Fruit fly (Drosophila melanogaster) whole organism, wandering third instar larva: ENCODE data around the gene CG15145.

Source experiments
- Abd-B ChIP-seq: fragments of >200 bp; optimal IDR thresholded peaks from 2 replicates; lab custom pipeline; 2017; ENCODE audit warnings: missing biosample characterization, missing genetic modification characterization
- CG32264 ChIP-seq: fragments of 200-800 bp; sonication (Bioruptor generic); optimal IDR thresholded peaks from 2 replicates; lab custom pipeline; 2016; ENCODE audit warnings: missing biosample characterization, missing genetic modification characterization
- CG9705 ChIP-seq: fragments of 200-800 bp; sonication (Bioruptor generic); optimal IDR thresholded peaks from 2 replicates; lab custom pipeline; 2018; ENCODE audit warnings: missing biosample characterization, mild to moderate bottlenecking, missing genetic modification characterization
- CrebA ChIP-seq: fragments of 200-800 bp; sonication (Bioruptor generic); optimal IDR thresholded peaks from 2 replicates; lab custom pipeline; 2016; ENCODE audit warnings: missing biosample characterization, mild to moderate bottlenecking, missing genetic modification characterization, borderline replicate concordance
- Dfd ChIP-seq: fragments of >200 bp; optimal IDR thresholded peaks from 2 replicates; lab custom pipeline; 2017; ENCODE audit warnings: missing biosample characterization, missing genetic modification characterization
- Dif ChIP-seq: fragments of 200-275, 200-300 bp; sonication (Bioruptor generic); optimal IDR thresholded peaks from 2 replicates; lab custom pipeline; 2018; ENCODE audit warnings: missing biosample characterization, missing genetic modification characterization; ENCODE audit not compliant: partially characterized antibody
- GATAd ChIP-seq: sonication (Bioruptor generic); optimal IDR thresholded peaks from 2 replicates; lab custom pipeline; 2016; ENCODE audit warnings: missing biosample characterization, missing genetic modification characterization
- HLH106 ChIP-seq: fragments of 200-800 bp; optimal IDR thresholded peaks from 3 replicates; lab custom pipeline; 2019; ENCODE audit warnings: missing biosample characterization, mild to moderate bottlenecking, missing genetic modification characterization, moderate library complexity
- Hnf4 ChIP-seq: fragments of 200-800 bp; sonication (Bioruptor generic); optimal IDR thresholded peaks from 2 replicates; lab custom pipeline; 2016; ENCODE audit warnings: missing biosample characterization, mild to moderate bottlenecking, missing genetic modification characterization
- Hr78 ChIP-seq: fragments of >200 bp; optimal IDR thresholded peaks from 2 replicates; lab custom pipeline; 2017; ENCODE audit warnings: missing biosample characterization, missing genetic modification characterization
- Hr83 ChIP-seq: fragments of 200-300 bp; sonication (Bioruptor generic); optimal IDR thresholded peaks from 2 replicates; lab custom pipeline; 2016; ENCODE audit warnings: missing biosample characterization, mild to moderate bottlenecking, missing genetic modification characterization, moderate library complexity; ENCODE audit not compliant: poor library complexity, severe bottlenecking
- Mio ChIP-seq: sonication (Bioruptor generic); optimal IDR thresholded peaks from 2 replicates; lab custom pipeline; 2016; ENCODE audit warnings: missing biosample characterization, missing genetic modification characterization
- Myc ChIP-seq: fragments of >200 bp; optimal IDR thresholded peaks from 2 replicates; lab custom pipeline; 2017
- N ChIP-seq: fragments of >200 bp; optimal IDR thresholded peaks from 2 replicates; lab custom pipeline; 2018; ENCODE audit warnings: missing biosample characterization, missing external identifiers, missing genetic modification characterization
- OdsH ChIP-seq: fragments of 200-800 bp; sonication (Bioruptor generic); optimal IDR thresholded peaks from 2 replicates; lab custom pipeline; 2016; ENCODE audit warnings: missing biosample characterization, mild to moderate bottlenecking, missing genetic modification characterization
- Rel ChIP-seq, 2 experiments: fragments of 200-800 bp; sonication (Bioruptor generic) in 1 of 2; optimal IDR thresholded peaks; 2 replicates in 1 of 2; 3 replicates in 1 of 2; lab custom pipeline; 2016 to 2019; ENCODE audit warnings: mild to moderate bottlenecking in 2 of 2, missing biosample characterization in 2 of 2, missing genetic modification characterization in 2 of 2, moderate library complexity in 1 of 2
- Sp1 ChIP-seq: fragments of 200-800 bp; sonication (Bioruptor generic); optimal IDR thresholded peaks from 3 replicates; lab custom pipeline; 2019; ENCODE audit warnings: missing biosample characterization, mild to moderate bottlenecking, missing genetic modification characterization, moderate library complexity
- Vsx2 ChIP-seq: fragments of 200-300, 225-300 bp; sonication (Bioruptor generic); optimal IDR thresholded peaks from 2 replicates; lab custom pipeline; 2018; ENCODE audit warnings: missing biosample characterization, missing genetic modification characterization; ENCODE audit not compliant: partially characterized antibody
- br ChIP-seq: fragments of 200-800 bp; sonication (Bioruptor generic); optimal IDR thresholded peaks from 2 replicates; lab custom pipeline; 2016; ENCODE audit warnings: missing biosample characterization, missing genetic modification characterization
- brk ChIP-seq: fragments of 200-800 bp; sonication (Bioruptor generic); optimal IDR thresholded peaks from 2 replicates; lab custom pipeline; 2016; ENCODE audit warnings: missing biosample characterization, mild to moderate bottlenecking, missing genetic modification characterization
- dl ChIP-seq, 2 experiments: fragments of 175-275, 200-275 bp in 1 of 2; fragments of 200-275 bp in 1 of 2; sonication (Bioruptor generic); optimal IDR thresholded peaks; lab custom pipeline; 2018; ENCODE audit warnings: mild to moderate bottlenecking in 2 of 2, missing biosample characterization in 2 of 2, missing genetic modification characterization in 2 of 2, moderate library complexity in 2 of 2; ENCODE audit not compliant: partially characterized antibody in 2 of 2, insufficient read depth in 1 of 2
- dmrt93B ChIP-seq: fragments of 200-800 bp; sonication (Bioruptor generic); optimal IDR thresholded peaks from 2 replicates; lab custom pipeline; 2018; ENCODE audit warnings: missing biosample characterization, mild to moderate bottlenecking, missing genetic modification characterization
- dsf ChIP-seq: sonication (Bioruptor generic); optimal IDR thresholded peaks from 2 replicates; lab custom pipeline; 2016; ENCODE audit warnings: missing biosample characterization, missing genetic modification characterization, borderline replicate concordance
- ey ChIP-seq: fragments of 200-800 bp; sonication (Bioruptor generic); optimal IDR thresholded peaks from 2 replicates; lab custom pipeline; 2016; ENCODE audit warnings: missing biosample characterization, missing genetic modification characterization
- foxo ChIP-seq, 2 experiments: fragments of 200-800 bp; sonication (Bioruptor generic); optimal IDR thresholded peaks; 2 replicates in 1 of 2; 3 replicates in 1 of 2; lab custom pipeline; 2016 to 2017; ENCODE audit warnings: missing biosample characterization in 2 of 2, missing genetic modification characterization in 2 of 2
- fru ChIP-seq: fragments of 200-800 bp; sonication (Bioruptor generic); optimal IDR thresholded peaks from 3 replicates; lab custom pipeline; 2016; ENCODE audit warnings: missing biosample characterization, mild to moderate bottlenecking, missing genetic modification characterization
- h ChIP-seq: fragments of 200-800 bp; sonication (Bioruptor generic); optimal IDR thresholded peaks from 3 replicates; lab custom pipeline; 2016; ENCODE audit warnings: missing biosample characterization, mild to moderate bottlenecking, missing genetic modification characterization
- jim ChIP-seq: fragments of 175-275, 200-325 bp; sonication (Bioruptor generic); optimal IDR thresholded peaks from 2 replicates; lab custom pipeline; 2016; ENCODE audit warnings: missing biosample characterization, mild to moderate bottlenecking, missing genetic modification characterization
- lola ChIP-seq: fragments of >200 bp; optimal IDR thresholded peaks from 2 replicates; lab custom pipeline; 2017; ENCODE audit warnings: missing biosample characterization, missing genetic modification characterization
- pan ChIP-seq: fragments of >200 bp; optimal IDR thresholded peaks from 2 replicates; lab custom pipeline; 2017
- psq ChIP-seq: fragments of 200-800 bp; sonication (Bioruptor generic); optimal IDR thresholded peaks from 3 replicates; lab custom pipeline; 2017; ENCODE audit warnings: missing biosample characterization, mild to moderate bottlenecking, missing genetic modification characterization, moderate library complexity
- rgr ChIP-seq: fragments of 200-800 bp; sonication (Bioruptor generic); optimal IDR thresholded peaks from 3 replicates; lab custom pipeline; 2016; ENCODE audit warnings: missing biosample characterization, mild to moderate bottlenecking, missing genetic modification characterization
- sage ChIP-seq: fragments of 200-800 bp; sonication (Bioruptor generic); optimal IDR thresholded peaks from 2 replicates; lab custom pipeline; 2016; ENCODE audit warnings: missing biosample characterization, mild to moderate bottlenecking, missing genetic modification characterization
- sv ChIP-seq: fragments of 200-800 bp; sonication (Bioruptor generic); optimal IDR thresholded peaks from 3 replicates; lab custom pipeline; 2016; ENCODE audit warnings: missing biosample characterization, missing genetic modification characterization
- tai ChIP-seq: sonication (Bioruptor generic); optimal IDR thresholded peaks from 2 replicates; lab custom pipeline; 2016; ENCODE audit warnings: missing biosample characterization, missing genetic modification characterization
- usp ChIP-seq: fragments of >200 bp; optimal IDR thresholded peaks from 2 replicates; lab custom pipeline; 2017; ENCODE audit warnings: missing biosample characterization, missing genetic modification characterization
- woc ChIP-seq: sonication (Bioruptor generic); optimal IDR thresholded peaks from 2 replicates; lab custom pipeline; 2016; ENCODE audit warnings: missing biosample characterization, mild to moderate bottlenecking, missing genetic modification characterization

Gene CG15145

DNA sequence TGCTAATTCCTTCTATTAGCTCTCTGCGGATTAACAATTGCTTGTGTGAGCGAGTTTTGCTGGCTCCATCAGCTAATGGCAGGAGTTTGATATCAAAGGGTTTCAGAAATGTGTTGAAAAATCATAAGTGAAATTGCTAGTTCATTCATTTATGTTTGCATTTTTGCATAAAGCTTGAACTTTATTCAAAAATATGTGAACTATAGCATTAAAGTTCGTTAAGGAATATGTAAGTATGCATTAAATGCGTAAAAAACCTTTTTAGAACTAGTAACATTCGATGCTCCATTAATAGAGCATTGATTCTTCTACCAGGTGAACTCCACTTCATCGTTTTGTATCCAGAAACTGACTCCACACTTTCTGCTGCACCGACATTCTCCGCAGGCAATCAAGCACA lies 39.4 kb downstream of the CG15145 start:
- TF ChIP-seq lola (GFP tag; lab: Kevin White, UChicago) (no peak), sage (GFP tag; lab: Kevin White, UChicago) (no peak), pan (no peak), foxo (GFP tag; optimal IDR thresholded peaks at IDR 0.05; lab: Kevin White, UChicago) (no peak), GATAd (no peak), Rel (GFP tag; optimal IDR thresholded peaks at IDR 0.05; lab: Kevin White, UChicago) (no peak), Rel (tag; optimal IDR thresholded peaks at IDR 0.05; lab: Kevin White, UChicago) (no peak), OdsH (GFP tag; lab: Kevin White, UChicago) (no peak), brk (no peak), Hr78 (no peak), dmrt93B (GFP tag; lab: Kevin White, UChicago) (no peak), woc (GFP tag; lab: Kevin White, UChicago) (no peak), HLH106 (tag; lab: Kevin White, UChicago) (no peak), Dfd (no peak)

- TF ChIP-seq foxo (GFP tag; optimal IDR thresholded peaks at IDR 0.05; lab: Kevin White, UChicago) (no peak), dl (GFP tag; optimal IDR thresholded peaks at IDR 0.05; lab: Kevin White, UChicago; ENCODE audit: insufficient read depth in 1 of 2, partially characterized antibody in 2 of 2) (no peak), Mio (no peak), Sp1 (GFP tag; lab: Kevin White, UChicago) (no peak), Dif (no peak), OdsH (GFP tag; lab: Kevin White, UChicago) (no peak), fru (GFP tag; lab: Kevin White, UChicago) (no peak), sv (GFP tag; lab: Kevin White, UChicago) (no peak), tai (no peak), Vsx2 (GFP tag; lab: Kevin White, UChicago) (no peak), Abd-B (GFP tag; lab: Kevin White, UChicago) (no peak), GATAd (no peak), br (GFP tag; lab: Kevin White, UChicago) (no peak), dmrt93B (GFP tag; lab: Kevin White, UChicago) (no peak), ey (GFP tag; lab: Kevin White, UChicago) (no peak), psq (GFP tag; lab: Kevin White, UChicago) (no peak), Dfd (no peak), h (GFP tag; lab: Kevin White, UChicago) (no peak), HLH106 (tag; lab: Kevin White, UChicago) (no peak)
- TF ChIP-seq, all 38 proteins: peak for 0
Observed at dm6 chr2L:17486264-17486663, 45.8 kb downstream of the CG15145 start, which contains the start of gene CG43220. TSS of gene CG43220 (plus strand) at chr2L:17486564.

DNA sequence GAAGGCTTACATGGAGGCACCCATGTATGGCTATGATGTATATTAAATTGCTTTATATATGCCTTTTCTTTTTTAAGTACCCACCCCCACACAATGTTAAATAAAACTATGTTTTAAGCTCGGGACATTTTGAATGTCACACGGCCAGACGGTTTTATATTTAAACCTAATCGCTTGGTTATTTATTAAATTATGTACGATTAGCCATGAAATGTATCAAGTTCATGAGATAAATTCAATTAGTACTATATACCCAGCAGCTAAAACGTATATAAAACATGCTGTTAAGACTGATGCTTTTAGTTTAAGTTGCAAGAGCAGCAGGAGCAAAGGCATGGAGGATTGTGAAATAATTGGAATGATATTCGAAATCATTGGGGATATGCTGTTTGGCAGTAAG lies 46.6 kb downstream of the CG15145 start, which contains the start of the genes CG43221 and CG43645:
TSS of gene CG43221 (plus strand) at position 301 of the 400 bp plus-strand sequence.
TSS of gene CG43645 (plus strand) at position 301 of the 400 bp plus-strand sequence.
- TF ChIP-seq Hr78 (no peak), Myc (lab: Kevin White, UChicago) (no peak), usp (GFP tag; lab: Kevin White, UChicago) (no peak), dmrt93B (GFP tag; lab: Kevin White, UChicago) (no peak), Dif (no peak), Rel (GFP tag; optimal IDR thresholded peaks at IDR 0.05; lab: Kevin White, UChicago) (no peak), Rel (tag; optimal IDR thresholded peaks at IDR 0.05; lab: Kevin White, UChicago) (no peak), Dfd (no peak), OdsH (GFP tag; lab: Kevin White, UChicago) (no peak), Hnf4 (GFP tag; lab: Kevin White, UChicago) (no peak), Mio (no peak), CG9705 (no peak)

- TF ChIP-seq h (GFP tag; lab: Kevin White, UChicago) (peak; percentile 95), CrebA (no peak), dsf (GFP tag; lab: Kevin White, UChicago) (peak; percentile 87), Myc (lab: Kevin White, UChicago) (no peak), Hr83 (peak; percentile 89), woc (GFP tag; lab: Kevin White, UChicago) (peak; percentile 74), sv (GFP tag; lab: Kevin White, UChicago) (peak; percentile 92), Sp1 (GFP tag; lab: Kevin White, UChicago) (peak; percentile 77), foxo (GFP tag; optimal IDR thresholded peaks at IDR 0.05; lab: Kevin White, UChicago) (peak; percentile 70 to 98), Mio (peak; percentile 79), OdsH (GFP tag; lab: Kevin White, UChicago) (peak; percentile 92), Rel (GFP tag; optimal IDR thresholded peaks at IDR 0.05; lab: Kevin White, UChicago) (no peak), Rel (tag; optimal IDR thresholded peaks at IDR 0.05; lab: Kevin White, UChicago) (peak; percentile 43), Hr78 (no peak), CG32264 (peak; percentile 82), lola (GFP tag; lab: Kevin White, UChicago) (no peak), ey (GFP tag; lab: Kevin White, UChicago) (peak; percentile 96), Dif (no peak), jim (GFP tag; lab: Kevin White, UChicago) (peak; percentile 71), Hnf4 (GFP tag; lab: Kevin White, UChicago) (peak; percentile 96), Vsx2 (GFP tag; lab: Kevin White, UChicago) (no peak), dmrt93B (GFP tag; lab: Kevin White, UChicago) (peak; percentile 81), pan (no peak), dl (GFP tag; optimal IDR thresholded peaks at IDR 0.05; lab: Kevin White, UChicago; ENCODE audit: insufficient read depth in 1 of 2, partially characterized antibody in 2 of 2) (no peak), CG9705 (peak; percentile 74), rgr (GFP tag; lab: Kevin White, UChicago) (peak; percentile 97), tai (peak; percentile 97), HLH106 (tag; lab: Kevin White, UChicago) (peak; percentile 92), usp (GFP tag; lab: Kevin White, UChicago) (no peak), br (GFP tag; lab: Kevin White, UChicago) (peak; percentile 94), N (no peak), Dfd (no peak), psq (GFP tag; lab: Kevin White, UChicago) (peak; percentile 84)
Observed at dm6 chr2L:17484174-17484573, 47.9 kb downstream of the CG15145 start, which contains the start of the genes GCS2beta and CG5131. TSS of gene GCS2beta (minus strand) at chr2L:17484307. TSS of gene CG5131 (plus strand) at chr2L:17484501.
